Fruit fly (Drosophila melanogaster): ENCODE measurements around the gene Atet.

Gene Atet

DNA sequence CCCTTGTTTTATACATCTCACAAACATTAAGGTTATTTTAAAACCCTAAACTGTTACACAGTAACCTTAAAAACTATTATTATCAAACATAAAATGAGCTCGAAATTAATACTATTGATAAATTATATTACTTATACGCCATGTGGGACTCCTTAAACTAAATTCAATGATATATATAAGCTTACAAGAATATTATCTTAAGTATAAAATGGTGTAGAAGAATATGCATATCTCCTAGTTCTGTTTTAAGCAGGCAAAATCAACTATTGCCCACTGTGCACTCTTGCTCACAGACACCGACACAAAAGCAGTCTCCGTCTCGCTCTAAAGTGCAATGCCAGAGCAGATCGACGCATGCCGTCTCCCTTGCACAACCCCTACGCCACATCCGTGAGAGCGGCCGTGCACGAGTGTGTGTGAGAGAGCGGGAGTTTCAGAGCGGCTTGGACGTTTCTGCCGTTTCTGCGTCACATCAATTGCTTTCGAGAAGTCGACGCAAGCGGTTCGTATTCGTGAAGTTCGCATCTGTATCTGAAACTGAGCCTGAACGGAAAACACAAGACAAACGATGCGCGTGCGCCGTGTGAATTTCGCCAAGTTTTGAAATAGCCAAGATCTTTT is 37.9 kb downstream of the Atet start (continued):
- TF ChIP-seq tio (GFP tag; optimal IDR thresholded peaks at IDR 0.05) (peak; percentile 57), trh (GFP tag; optimal IDR thresholded peaks at IDR 0.05) (no peak), CoRest (tag; optimal IDR thresholded peaks at IDR 0.05) (peak; percentile 81), CG16863 (GFP tag; optimal IDR thresholded peaks at IDR 0.05) (no peak), CG10267 (tag; optimal IDR thresholded peaks at IDR 0.05) (peak; percentile 76), CG18011 (GFP tag; optimal IDR thresholded peaks at IDR 0.05) (no peak), cg (GFP tag; optimal IDR thresholded peaks at IDR 0.05) (peak; percentile 98), Spps (tag; optimal IDR thresholded peaks at IDR 0.05) (peak; percentile 74), bowl (GFP tag; IDR thresholded peaks at IDR 0.05) (no peak), Ada2b (GFP tag; IDR thresholded peaks at IDR 0.05) (no peak), hbn (GFP tag; IDR thresholded peaks at IDR 0.05; ENCODE audit: partially characterized antibody) (no peak), hb (GFP tag; IDR thresholded peaks at IDR 0.05; ENCODE audit: partially characterized antibody) (peak; percentile 66; the same call in 1 of the 3 replicates), CG8944 (GFP tag; optimal IDR thresholded peaks at IDR 0.05) (no peak), yki (optimal IDR thresholded peaks at IDR 0.05) (peak; percentile 85), CG10959 (GFP tag; IDR thresholded peaks at IDR 0.05) (peak; percentile 59; the same call in 1 of the 2 replicates), CG15514 (GFP tag; optimal IDR thresholded peaks at IDR 0.05) (peak; percentile 15), lov (optimal IDR thresholded peaks at IDR 0.05) (peak; percentile 20), lov (GFP tag; IDR thresholded peaks at IDR 0.05) (0 out of 3 replicates have a peak, but pooled peaks have one; percentile 7), Asciz (GFP tag; optimal IDR thresholded peaks at IDR 0.05) (peak; percentile 7), Oli (tag; optimal IDR thresholded peaks at IDR 0.05) (peak; percentile 81), CG9797 (GFP tag; optimal IDR thresholded peaks at IDR 0.05) (peak; percentile 1), Camta (GFP tag; optimal IDR thresholded peaks at IDR 0.05) (no peak), CG18476 (GFP tag; optimal IDR thresholded peaks at IDR 0.05) (peak; percentile 31), Dip3 (GFP tag; optimal IDR thresholded peaks at IDR 0.05) (no peak), ap (GFP tag; IDR thresholded peaks at IDR 0.05) (no peak), CG16815 (GFP tag; optimal IDR thresholded peaks at IDR 0.05) (peak; percentile 62), gro (GFP tag; optimal IDR thresholded peaks at IDR 0.05) (no peak), Hmr (GFP tag; optimal IDR thresholded peaks at IDR 0.05) (peak; percentile 22), CG5245 (GFP tag; optimal IDR thresholded peaks at IDR 0.05) (no peak), wek (GFP tag; optimal IDR thresholded peaks at IDR 0.05) (peak; percentile 10), PHDP (tag; optimal IDR thresholded peaks at IDR 0.05) (peak; percentile 65), cad (GFP tag; optimal IDR thresholded peaks at IDR 0.05) (no peak), CG6254 (GFP tag; optimal IDR thresholded peaks at IDR 0.05) (peak; percentile 14), Usf (GFP tag; optimal IDR thresholded peaks at IDR 0.05) (peak; percentile 2), Atf3 (GFP tag; optimal IDR thresholded peaks at IDR 0.05) (peak; percentile 2), Neu2 (GFP tag; optimal IDR thresholded peaks at IDR 0.05; ENCODE audit: borderline replicate concordance) (no peak), cas (GFP tag; IDR thresholded peaks at IDR 0.05) (no peak), Dll (GFP tag; IDR thresholded peaks at IDR 0.05; ENCODE audit: partially characterized antibody) (0 out of 4 replicates have a peak, but pooled peaks have one; percentile 37), CG6689 (GFP tag; IDR thresholded peaks at IDR 0.05) (peak; percentile 56), slp2 (GFP tag; optimal IDR thresholded peaks at IDR 0.05) (no peak), sna (GFP tag; IDR thresholded peaks at IDR 0.05; ENCODE audit: partially characterized antibody) (no peak), CTCF (GFP tag; optimal IDR thresholded peaks at IDR 0.05) (peak; percentile 16), CG10209 (GFP tag; optimal IDR thresholded peaks at IDR 0.05) (peak; percentile 68), Bgb (GFP tag; IDR thresholded peaks at IDR 0.05; ENCODE audit: partially characterized antibody) (peak; percentile 60; the same call in 1 of the 2 replicates), Bdp1 (GFP tag; optimal IDR thresholded peaks at IDR 0.05) (no peak), Optix (GFP tag; IDR thresholded peaks at IDR 0.05) (0 out of 3 replicates have a peak, but pooled peaks have one; percentile 41), D19A (tag; optimal IDR thresholded peaks at IDR 0.05) (peak; percentile 82), CG17568 (GFP tag; optimal IDR thresholded peaks at IDR 0.05) (no peak), CG17829 (tag; optimal IDR thresholded peaks at IDR 0.05) (peak; percentile 89), Abd-B (GFP tag; optimal IDR thresholded peaks at IDR 0.05) (no peak)

Measured in whole organism, embryonic.